Worm (Caenorhabditis elegans) whole organism, early embryonic: ENCODE data around the gene clec-3.

ENCODE experiments used
- aly-1 ChIP-seq: sonication (generic microtip); optimal IDR thresholded peaks from 2 replicates; lab custom pipeline; 2016; ENCODE audit warnings: missing genetic modification characterization, missing compliant biosample characterization
- scrt-1 ChIP-seq: fragments of 200-800 bp; sonication (Bioruptor generic); IDR thresholded peaks from 2 replicates; pipeline ENCODE4 v1.3.6; 2022; ENCODE audit warnings: missing genetic modification characterization, missing compliant biosample characterization

- TF ChIP-seq scrt-1 (no peak), aly-1 (tag; lab: Kevin White, UChicago) (no peak)
Observed at ce11 chrII:3056266-3056872, 36.7 kb upstream of the clec-3 start, which contains the start of gene lin-8.
